Worm (Caenorhabditis elegans): ENCODE results near the gene fbxa-190.

fbxa-190 gene

DNA sequence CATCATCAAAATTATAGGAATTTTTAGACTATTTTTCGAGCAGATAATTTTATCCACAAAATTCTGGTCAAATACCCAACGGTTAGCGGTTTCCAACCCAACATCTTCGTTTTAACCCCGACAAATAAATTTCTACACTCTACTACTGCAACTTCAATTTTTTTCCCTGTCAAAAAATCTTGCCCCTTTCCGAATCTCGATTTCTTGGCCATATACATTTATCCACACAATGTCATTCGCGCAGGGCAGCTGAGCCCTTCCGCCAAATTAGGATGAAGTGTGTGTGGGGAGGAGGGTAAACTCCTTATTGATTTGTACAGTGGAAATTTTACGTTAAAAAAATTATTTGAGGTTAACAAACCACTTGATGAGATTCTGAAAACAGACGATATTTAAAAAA is 27.0 kb upstream of the fbxa-190 start (continued):
- peak; percentile 8 for TF ChIP-seq unc-62 (GFP tag; optimal IDR thresholded peaks at IDR 0.05)
- TF ChIP-seq egl-27 (tag; optimal IDR thresholded peaks at IDR 0.05): peak in 1 of 2 experiments; percentile 44
- peak; percentile 95 for TF ChIP-seq fos-1 (tag; optimal IDR thresholded peaks at IDR 0.05)
- peak; percentile 7 to 97 (median 88) for TF ChIP-seq elt-3 (tag; optimal IDR thresholded peaks at IDR 0.05)
- peak; percentile 51 to 59 (median 51) for TF ChIP-seq dpl-1 (GFP tag; optimal IDR thresholded peaks at IDR 0.05)
- TF ChIP-seq nhr-19 (GFP tag; conservative IDR thresholded peaks at IDR 0.05): peak; percentile 93
- peak; percentile 64 to 91 for TF ChIP-seq lin-35 (GFP tag; optimal IDR thresholded peaks at IDR 0.05)
- peak; percentile 24 for TF ChIP-seq ceh-90 (tag; optimal IDR thresholded peaks at IDR 0.05)
- TF ChIP-seq Y116A8C.19 (tag; optimal IDR thresholded peaks at IDR 0.05; ENCODE audit: borderline replicate concordance): no peak
- TF ChIP-seq lsy-2 (tag; optimal IDR thresholded peaks at IDR 0.05): peak; percentile 89 to 90
- peak; percentile 82 for TF ChIP-seq efl-3 (GFP tag; optimal IDR thresholded peaks at IDR 0.05)
- TF ChIP-seq ceh-88 (GFP tag; IDR thresholded peaks at IDR 0.05): peak; percentile 93
- TF ChIP-seq pag-3 (tag; optimal IDR thresholded peaks at IDR 0.05; ENCODE audit: borderline replicate concordance, insufficient read depth): no peak
- TF ChIP-seq nhr-47 (tag; optimal IDR thresholded peaks at IDR 0.05): peak; percentile 99
- TF ChIP-seq rnt-1 (tag; optimal IDR thresholded peaks at IDR 0.05): peak; percentile 97
- peak; percentile 99 for TF ChIP-seq fkh-10 (GFP tag; optimal IDR thresholded peaks at IDR 0.05)
- TF ChIP-seq jun-1 (tag; optimal IDR thresholded peaks at IDR 0.05): peak; percentile 99
- no peak for TF ChIP-seq C34B4.2 (tag; optimal IDR thresholded peaks at IDR 0.05)
- peak; percentile 97 for TF ChIP-seq ceh-8 (GFP tag; optimal IDR thresholded peaks at IDR 0.05)
- TF ChIP-seq hlh-4 (tag; optimal IDR thresholded peaks at IDR 0.05): no peak
- TF ChIP-seq aly-2 (tag; optimal IDR thresholded peaks at IDR 0.05): peak; percentile 90
- TF ChIP-seq dsc-1 (tag; optimal IDR thresholded peaks at IDR 0.05): peak; percentile 99
- TF ChIP-seq hlh-17 (GFP tag; optimal IDR thresholded peaks at IDR 0.05; ENCODE audit: borderline replicate concordance): no peak
- TF ChIP-seq nhr-85 (tag): peak; percentile 90
- peak; percentile 97 for TF ChIP-seq tbx-2 (tag; optimal IDR thresholded peaks at IDR 0.05)
- peak; percentile 97 for TF ChIP-seq nhr-77 (tag; optimal IDR thresholded peaks at IDR 0.05)
- TF ChIP-seq mdl-1 (tag; optimal IDR thresholded peaks at IDR 0.05): peak in 1 of 2 experiments; percentile 90
- TF ChIP-seq blmp-1 (tag; optimal IDR thresholded peaks at IDR 0.05): peak; percentile 46
- TF ChIP-seq alr-1 (tag; optimal IDR thresholded peaks at IDR 0.05; ENCODE audit: borderline replicate concordance): no peak
- TF ChIP-seq ztf-4 (tag; optimal IDR thresholded peaks at IDR 0.05): peak; percentile 96
- TF ChIP-seq unc-130 (tag; optimal IDR thresholded peaks at IDR 0.05): peak; percentile 92
- peak; percentile 86 for TF ChIP-seq ces-1 (GFP tag; optimal IDR thresholded peaks at IDR 0.05)
- TF ChIP-seq irx-1 (tag; optimal IDR thresholded peaks at IDR 0.05): peak; percentile 94
- peak; percentile 91 for TF ChIP-seq snpc-4 (tag; optimal IDR thresholded peaks at IDR 0.05)
- peak; percentile 72 for TF ChIP-seq fkh-4 (tag; optimal IDR thresholded peaks at IDR 0.05; ENCODE audit: borderline replicate concordance)
- peak; percentile 15 for TF ChIP-seq lin-15B (tag; optimal IDR thresholded peaks at IDR 0.05)
- peak; percentile 49 for TF ChIP-seq aha-1 (tag; optimal IDR thresholded peaks at IDR 0.05)
- no peak for TF ChIP-seq sptf-1 (tag; optimal IDR thresholded peaks at IDR 0.05)
- peak; percentile 45 for TF ChIP-seq pqm-1 (tag; optimal IDR thresholded peaks at IDR 0.05)
- TF ChIP-seq lin-39 (tag; optimal IDR thresholded peaks at IDR 0.05): peak; percentile 93
- TF ChIP-seq mab-9 (GFP tag; IDR thresholded peaks at IDR 0.05): peak; percentile 90
- TF ChIP-seq skn-1 (tag; optimal IDR thresholded peaks at IDR 0.05): peak; percentile 100
- TF ChIP-seq egl-13 (tag; optimal IDR thresholded peaks at IDR 0.05): peak; percentile 94
- no peak for TF ChIP-seq tlp-1 (tag; optimal IDR thresholded peaks at IDR 0.05)
- TF ChIP-seq sox-4 (tag; optimal IDR thresholded peaks at IDR 0.05): peak; percentile 96
- peak; percentile 89 for TF ChIP-seq xbp-1 (tag; optimal IDR thresholded peaks at IDR 0.05)
- no peak for TF ChIP-seq ama-1 (optimal IDR thresholded peaks at IDR 0.05)
- peak; percentile 69 for TF ChIP-seq nhr-84 (tag; optimal IDR thresholded peaks at IDR 0.05)
- peak; percentile 99 for TF ChIP-seq ceh-82 (tag; optimal IDR thresholded peaks at IDR 0.05)
- TF ChIP-seq mef-2 (tag; optimal IDR thresholded peaks at IDR 0.05): peak; percentile 65
- peak; percentile 94 for TF ChIP-seq nhr-71 (tag; optimal IDR thresholded peaks at IDR 0.05)
- peak; percentile 94 for TF ChIP-seq lin-14 (GFP tag; optimal IDR thresholded peaks at IDR 0.05)
- TF ChIP-seq snu-23 (GFP tag; optimal IDR thresholded peaks at IDR 0.05): peak; percentile 99

Measured in whole organism, L1 larva.